Worm (Caenorhabditis elegans) whole organism, midembryonic: ENCODE measurements around the gene F07C3.9.

Source experiments
- T22C8.4 ChIP-seq: fragments of 200-800 bp; sonication (Bioruptor generic); IDR thresholded peaks from 2 replicates; pipeline ENCODE4 v1.3.6; 2022; ENCODE audit warnings: missing genetic modification characterization, missing compliant biosample characterization
- cog-1 ChIP-seq: sonication (generic microtip); optimal IDR thresholded peaks from 2 replicates; lab custom pipeline; 2016; ENCODE audit warnings: missing genetic modification characterization, missing compliant biosample characterization
- flt-1 ChIP-seq: fragments of 200-800 bp; sonication (Bioruptor generic); IDR thresholded peaks from 2 replicates; pipeline ENCODE4 v1.3.6; 2022; ENCODE audit warnings: missing genetic modification characterization, missing compliant biosample characterization
- klf-2 ChIP-seq: fragments of 200-800 bp; sonication (Bioruptor generic); conservative IDR thresholded peaks from 2 replicates; pipeline ENCODE4 v1.3.6; 2022; ENCODE audit warnings: missing genetic modification reagents, missing genetic modification characterization, missing compliant biosample characterization
- med-1 ChIP-seq: sonication (generic microtip); optimal IDR thresholded peaks from 2 replicates; lab custom pipeline; 2017; ENCODE audit warnings: missing genetic modification characterization, mild to moderate bottlenecking, missing compliant biosample characterization, antibody characterized with exemption, missing genetic modification reagents; ENCODE audit not compliant: insufficient read depth
- ref-1 ChIP-seq: fragments of 200-800 bp; sonication (Bioruptor generic); conservative IDR thresholded peaks from 2 replicates; pipeline ENCODE4 v1.3.6; 2022; ENCODE audit warnings: missing genetic modification reagents, missing genetic modification characterization, missing compliant biosample characterization
- tab-1 ChIP-seq: fragments of 200-800 bp; sonication (Bioruptor generic); IDR thresholded peaks from 2 replicates; pipeline ENCODE4 v1.3.6; 2022; ENCODE audit warnings: missing genetic modification characterization, missing compliant biosample characterization
- ztf-23 ChIP-seq: fragments of 200-800 bp; sonication (Bioruptor generic); IDR thresholded peaks from 2 replicates; pipeline ENCODE4 v1.3.6; 2022; ENCODE audit warnings: missing genetic modification reagents, missing genetic modification characterization, missing compliant biosample characterization
- ztf-29 ChIP-seq: fragments of 200-800 bp; sonication (Bioruptor generic); IDR thresholded peaks from 2 replicates; pipeline ENCODE4 v1.3.6; 2022; ENCODE audit warnings: missing genetic modification reagents, missing genetic modification characterization, missing compliant biosample characterization

F07C3.9 gene

ce11 chrV:9260411-9260810 is 6.0 kb upstream of the F07C3.9 start:
- no peak for TF ChIP-seq ztf-23 (GFP tag; lab: Robert Waterston, UW)
- no peak for TF ChIP-seq flt-1
- TF ChIP-seq med-1 (GFP tag; lab: Kevin White, UChicago), result no peak
- TF ChIP-seq T22C8.4, result no peak

ce11 chrV:9257467-9257866 is 3.0 kb upstream of the F07C3.9 start, which contains the start of gene F07C3.16:
Gene F07C3.16 (minus strand): TSS chrV:9257567.
- no peak for TF ChIP-seq T22C8.4
- no peak for TF ChIP-seq cog-1 (tag; lab: Kevin White, UChicago)
- TF ChIP-seq med-1 (GFP tag; lab: Kevin White, UChicago), result no peak
- TF ChIP-seq ref-1 (GFP tag; lab: Robert Waterston, UW), result no peak
- no peak for TF ChIP-seq tab-1 (GFP tag; lab: Robert Waterston, UW)
- no peak for TF ChIP-seq flt-1

ce11 chrV:9255480-9255879 is 1.0 kb upstream of the F07C3.9 start:
- no peak for TF ChIP-seq med-1 (GFP tag; lab: Kevin White, UChicago)
- no peak for TF ChIP-seq cog-1 (tag; lab: Kevin White, UChicago)
- TF ChIP-seq T22C8.4, result no peak
- no peak for TF ChIP-seq ztf-23 (GFP tag; lab: Robert Waterston, UW)
- TF ChIP-seq ref-1 (GFP tag; lab: Robert Waterston, UW), result no peak
- no peak for TF ChIP-seq flt-1
- no peak for TF ChIP-seq tab-1 (GFP tag; lab: Robert Waterston, UW)
- TF ChIP-seq ztf-29 (GFP tag; lab: Robert Waterston, UW), result no peak
- TF ChIP-seq klf-2, result no peak

ce11 chrV:9249932-9250331 is 4.5 kb downstream of the F07C3.9 start, which contains the start of gene ptd-2:
Gene ptd-2 (plus strand): TSS chrV:9250232.
- TF ChIP-seq ref-1 (GFP tag; lab: Robert Waterston, UW), result no peak

- TF ChIP-seq ztf-29 (GFP tag; lab: Robert Waterston, UW) (no peak), ref-1 (GFP tag; lab: Robert Waterston, UW) (no peak), cog-1 (tag; lab: Kevin White, UChicago) (no peak), flt-1 (no peak), klf-2 (no peak), tab-1 (GFP tag; lab: Robert Waterston, UW) (no peak)
These were observed 5.2 kb downstream of the F07C3.9 start, which contains the start of gene str-94 for ce11 chrV:9249206-9249605. Gene str-94 (minus strand): TSS chrV:9249306.

- TF ChIP-seq cog-1 (tag; lab: Kevin White, UChicago) (no peak), ztf-23 (GFP tag; lab: Robert Waterston, UW) (no peak), flt-1 (no peak), T22C8.4 (no peak), tab-1 (GFP tag; lab: Robert Waterston, UW) (no peak), ztf-29 (GFP tag; lab: Robert Waterston, UW) (no peak), ref-1 (GFP tag; lab: Robert Waterston, UW) (no peak), klf-2 (no peak), med-1 (GFP tag; lab: Kevin White, UChicago) (no peak)
These were observed 7.0 kb downstream of the F07C3.9 start for ce11 chrV:9247416-9247815.

- TF ChIP-seq cog-1 (tag; lab: Kevin White, UChicago) (no peak), med-1 (GFP tag; lab: Kevin White, UChicago) (no peak), tab-1 (GFP tag; lab: Robert Waterston, UW) (no peak), ztf-29 (GFP tag; lab: Robert Waterston, UW) (no peak), ztf-23 (GFP tag; lab: Robert Waterston, UW) (no peak), T22C8.4 (no peak), flt-1 (no peak), klf-2 (no peak), ref-1 (GFP tag; lab: Robert Waterston, UW) (no peak)
These were observed 8.2 kb downstream of the F07C3.9 start, which contains the start of gene aat-2 for ce11 chrV:9246260-9246659. Gene aat-2 (minus strand): TSS chrV:9246360.

- TF ChIP-seq tab-1 (GFP tag; lab: Robert Waterston, UW) (no peak), T22C8.4 (no peak), flt-1 (no peak), ztf-29 (GFP tag; lab: Robert Waterston, UW) (no peak), klf-2 (no peak), med-1 (GFP tag; lab: Kevin White, UChicago) (no peak), cog-1 (tag; lab: Kevin White, UChicago) (no peak), ref-1 (GFP tag; lab: Robert Waterston, UW) (no peak), ztf-23 (GFP tag; lab: Robert Waterston, UW) (no peak)
These were observed 11.1 kb downstream of the F07C3.9 start, which contains the start of gene glo-4 for ce11 chrV:9243171-9243996. Gene glo-4 (minus strand): TSS chrV:9243221.

- no peak for TF ChIP-seq T22C8.4
These were observed 22.1 kb downstream of the F07C3.9 start, which contains the start of gene F07C3.3 for ce11 chrV:9232296-9232695. Gene F07C3.3 (minus strand): TSS chrV:9232396.

ce11 chrV:9225675-9226144 is 28.7 kb downstream of the F07C3.9 start, which contains the start of gene F07C3.2:
Gene F07C3.2 (plus strand): TSS chrV:9226094.
- TF ChIP-seq med-1 (GFP tag; lab: Kevin White, UChicago) (no peak), ztf-23 (GFP tag; lab: Robert Waterston, UW) (no peak), ztf-29 (GFP tag; lab: Robert Waterston, UW) (no peak), cog-1 (tag; lab: Kevin White, UChicago) (no peak), tab-1 (GFP tag; lab: Robert Waterston, UW) (no peak), ref-1 (GFP tag; lab: Robert Waterston, UW) (no peak), flt-1 (no peak), T22C8.4 (no peak), klf-2 (no peak)
